Worm (Caenorhabditis elegans): Measurements from ENCODE around the gene Y53F4B.62.
"Not testable (repeated sequence)": the region's sequence is repeated elsewhere in the genome, so short reads cannot be mapped to it uniquely, and the experiment has no call there.

ce11 chrII:15140881-15141280 lies 10.5 kb upstream of the Y53F4B.62 start, which contains the start of gene Y53F4B.26:
- not testable (repeated sequence) for TF ChIP-seq ztf-4 (tag; optimal IDR thresholded peaks at IDR 0.05); nfya-1 (tag; optimal IDR thresholded peaks at IDR 0.05; ENCODE audit: insufficient read depth); ama-1 (optimal IDR thresholded peaks at IDR 0.05); unc-39 (tag; optimal IDR thresholded peaks at IDR 0.05); snpc-4 (tag; optimal IDR thresholded peaks at IDR 0.05); fkh-10 (GFP tag; optimal IDR thresholded peaks at IDR 0.05); tbx-2 (tag; optimal IDR thresholded peaks at IDR 0.05); fkh-2 (tag; optimal IDR thresholded peaks at IDR 0.05); daf-12 (tag; optimal IDR thresholded peaks at IDR 0.05)
